Worm (Caenorhabditis elegans) whole organism, L4/young adult: ENCODE data around the gene T22B2.2.
A peak's percentile ranks its signal among the peaks of the same experiment; 100 is the strongest.

Source experiments
- W03F9.2 ChIP-seq: fragments of 150-350 bp; optimal IDR thresholded peaks from 2 replicates; lab custom pipeline; 2014; ENCODE audit warnings: missing biosample characterization, missing genetic modification characterization
- dao-5 ChIP-seq: sonication (generic microtip); optimal IDR thresholded peaks from 2 replicates; lab custom pipeline; 2016; ENCODE audit warnings: missing genotype, missing genetic modification characterization, moderate library complexity, missing compliant biosample characterization
- him-1 ChIP-seq: sonication (generic microtip); optimal IDR thresholded peaks from 2 replicates; lab custom pipeline; 2016; ENCODE audit warnings: missing genotype, missing genetic modification reagents, missing genetic modification characterization, missing compliant biosample characterization

Gene T22B2.2

DNA sequence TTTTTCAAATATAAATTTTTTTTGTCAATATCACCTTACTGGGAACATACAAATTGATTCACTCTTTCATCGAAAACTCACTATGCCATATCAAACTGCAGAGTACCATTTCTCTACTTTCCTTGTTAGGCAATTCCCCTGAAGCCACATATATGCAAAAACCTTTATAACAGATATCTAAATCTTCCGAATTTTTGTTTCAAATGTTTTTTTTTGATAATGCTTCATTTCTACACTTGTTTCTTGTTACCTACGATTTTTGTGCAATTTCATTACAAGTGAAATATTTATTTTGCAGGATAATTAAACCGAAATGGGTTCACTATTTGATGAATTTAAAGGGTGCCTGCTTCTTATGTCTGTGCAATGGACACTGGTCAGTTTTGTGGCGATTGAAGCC is at the start of gene T22B2.2:
TSS of gene T22B2.2 (plus strand) at position 301 of the 400 bp plus-strand sequence.
- TF ChIP-seq him-1 (no peak), W03F9.2 (tag; lab: Kevin White, UChicago) (no peak), dao-5 (tag; lab: Kevin White, UChicago) (no peak)

DNA sequence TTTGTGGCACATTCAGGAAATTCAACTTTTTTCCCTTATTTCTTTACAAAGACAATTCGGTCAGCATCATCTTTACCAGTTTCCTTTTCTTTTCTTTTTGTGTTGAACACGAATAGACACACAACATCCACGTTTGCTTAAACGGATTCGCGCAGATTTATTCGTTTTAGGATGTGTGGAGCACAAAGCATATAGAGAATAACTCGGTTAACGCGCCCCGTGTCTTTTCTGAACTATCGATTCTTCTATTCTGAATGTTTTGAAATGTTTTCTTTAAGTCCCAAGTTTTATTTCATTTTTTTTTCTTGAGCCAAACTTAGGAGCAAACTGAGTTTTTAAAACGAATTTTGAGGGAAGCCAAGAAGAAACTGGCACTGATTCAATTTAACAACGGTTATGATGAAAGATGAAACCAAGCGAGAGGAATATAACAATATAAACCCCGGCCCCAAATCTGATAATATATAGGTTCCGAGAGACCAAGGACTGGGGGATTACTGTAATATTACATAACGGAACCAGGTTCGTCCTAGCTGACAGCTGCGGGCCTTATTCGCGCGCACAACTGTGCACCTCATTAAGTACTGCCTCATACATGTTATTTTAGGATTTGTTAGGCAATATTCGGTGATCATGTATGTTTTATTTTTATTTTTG is 48.5 kb upstream of the T22B2.2 start:
- TF ChIP-seq him-1 (no peak), dao-5 (tag; lab: Kevin White, UChicago) (no peak), W03F9.2 (tag; lab: Kevin White, UChicago) (no peak)

DNA sequence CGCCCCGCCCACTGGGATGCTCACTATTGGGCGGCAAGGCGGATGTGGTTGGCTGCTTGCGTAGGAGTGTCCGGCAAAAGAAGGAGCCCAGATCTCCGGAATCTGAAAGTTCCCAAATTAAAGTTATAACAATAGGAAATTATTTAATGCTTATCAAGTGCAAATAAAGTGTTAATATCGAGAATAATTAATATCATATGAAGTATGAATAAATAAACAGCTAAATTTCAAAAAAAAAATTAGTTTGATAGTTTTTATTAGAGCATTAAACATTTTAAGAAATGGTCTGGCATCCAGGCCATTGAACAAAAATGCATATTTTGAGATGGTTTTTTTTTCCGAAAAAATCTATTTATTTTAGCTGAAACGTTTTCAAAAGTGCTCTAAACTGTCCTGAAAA is 46.8 kb upstream of the T22B2.2 start, which contains the start of gene lim-4:
TSS of gene lim-4 (minus strand) at position 101 of the 400 bp plus-strand sequence.
- TF ChIP-seq him-1: no peak
- TF ChIP-seq W03F9.2 (tag; lab: Kevin White, UChicago): no peak
- TF ChIP-seq dao-5 (tag; lab: Kevin White, UChicago): no peak

- TF ChIP-seq dao-5 (tag; lab: Kevin White, UChicago): no peak
- no peak for TF ChIP-seq him-1
- TF ChIP-seq W03F9.2 (tag; lab: Kevin White, UChicago): no peak
Measured at ce11 chrX:3875714-3876113, 44.5 kb upstream of the T22B2.2 start.

DNA sequence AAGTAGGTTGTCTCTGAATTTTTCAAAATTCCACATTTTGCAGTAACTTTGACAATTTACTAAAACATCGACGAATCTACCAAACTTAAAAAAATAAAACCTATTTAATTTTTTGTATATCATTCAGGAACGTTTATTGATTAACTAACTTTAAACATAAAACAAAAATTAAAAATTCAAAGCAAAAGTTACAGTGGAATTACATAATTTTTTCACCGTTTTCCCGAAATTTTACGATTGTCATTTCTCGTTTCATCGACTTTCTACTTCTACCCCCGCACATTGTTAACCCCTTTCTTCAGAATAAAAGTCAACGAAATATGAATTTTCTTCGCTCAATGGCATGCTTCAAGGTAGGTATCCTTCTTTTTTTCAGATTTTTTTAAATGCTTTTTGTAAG is 42.0 kb upstream of the T22B2.2 start, which contains the start of gene F47F2.1:
TSS of gene F47F2.1 (plus strand) at position 301 of the 400 bp plus-strand sequence.
- TF ChIP-seq W03F9.2 (tag; lab: Kevin White, UChicago): no peak
- no peak for TF ChIP-seq him-1

- TF ChIP-seq dao-5 (tag; lab: Kevin White, UChicago) (no peak), him-1 (no peak), W03F9.2 (tag; lab: Kevin White, UChicago) (no peak)
Measured at ce11 chrX:3887595-3887994, 32.6 kb upstream of the T22B2.2 start.

DNA sequence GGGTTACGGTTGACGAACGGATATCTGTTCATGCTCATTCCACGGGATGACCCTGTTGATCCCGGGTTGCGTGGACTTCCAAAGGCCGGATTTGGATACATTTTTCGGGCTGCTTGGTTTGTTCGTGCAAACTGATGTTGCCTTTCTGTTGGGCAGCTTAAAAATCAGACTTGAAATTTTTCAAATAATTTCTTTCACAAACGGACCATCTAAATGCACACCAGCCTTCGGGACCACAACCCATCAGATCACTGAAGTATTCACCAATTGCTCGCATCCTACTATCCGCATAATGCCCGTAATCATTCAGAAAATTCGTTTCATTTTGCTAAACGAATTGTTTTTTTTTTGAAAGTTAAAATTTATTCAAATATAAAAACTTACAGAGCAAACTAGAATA is 24.6 kb upstream of the T22B2.2 start, which contains the start of gene F47F2.3:
TSS of gene F47F2.3 (minus strand) at position 101 of the 400 bp plus-strand sequence.
- TF ChIP-seq him-1: no peak
- TF ChIP-seq dao-5 (tag; lab: Kevin White, UChicago): no peak
- TF ChIP-seq W03F9.2 (tag; lab: Kevin White, UChicago): no peak

ce11 chrX:3898255-3899177 is 21.7 kb upstream of the T22B2.2 start:
- no peak for TF ChIP-seq dao-5 (tag; lab: Kevin White, UChicago)
- peak; percentile 8 for TF ChIP-seq him-1

DNA sequence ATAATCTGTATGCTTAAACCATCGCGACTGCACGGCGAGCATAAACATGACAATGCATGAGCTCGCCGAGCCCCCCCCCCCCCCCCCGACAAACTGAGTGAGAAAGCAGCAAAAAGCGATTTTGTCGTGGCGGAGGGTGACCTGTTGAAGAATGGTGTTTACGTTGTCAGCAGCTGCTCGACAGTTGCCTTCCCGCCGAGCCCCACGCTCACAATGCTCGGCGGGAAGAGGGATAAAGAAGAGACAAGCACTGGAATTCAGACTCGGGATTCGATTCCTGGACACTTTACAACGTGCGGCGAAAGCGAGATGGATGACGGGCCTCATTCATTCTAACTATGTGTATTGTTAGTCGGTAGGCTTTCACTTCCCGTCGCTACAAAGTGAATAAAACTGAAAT is 19.5 kb upstream of the T22B2.2 start:
- TF ChIP-seq dao-5 (tag; lab: Kevin White, UChicago) (no peak), him-1 (no peak), W03F9.2 (tag; lab: Kevin White, UChicago) (no peak)

DNA sequence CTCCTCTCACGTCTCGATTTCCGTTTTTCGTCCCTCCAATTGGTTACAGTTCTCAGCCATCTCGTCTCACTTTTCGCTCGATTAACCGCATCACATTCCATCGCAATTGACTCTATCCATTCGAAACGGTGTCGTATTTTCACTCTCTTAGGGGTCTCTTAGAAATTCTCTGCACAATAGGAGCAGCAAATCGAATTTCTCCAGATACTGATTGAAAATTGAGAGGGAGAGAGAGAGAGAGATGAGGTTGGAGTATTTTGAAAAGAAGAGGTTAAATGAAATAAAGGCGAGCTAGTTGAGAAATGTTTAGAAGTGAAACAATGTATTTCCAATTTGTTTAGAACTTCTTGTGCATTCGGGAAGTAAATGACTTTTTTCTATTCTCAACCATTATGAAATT is 18.8 kb upstream of the T22B2.2 start:
- TF ChIP-seq W03F9.2 (tag; lab: Kevin White, UChicago) (no peak), dao-5 (tag; lab: Kevin White, UChicago) (no peak), him-1 (no peak)

DNA sequence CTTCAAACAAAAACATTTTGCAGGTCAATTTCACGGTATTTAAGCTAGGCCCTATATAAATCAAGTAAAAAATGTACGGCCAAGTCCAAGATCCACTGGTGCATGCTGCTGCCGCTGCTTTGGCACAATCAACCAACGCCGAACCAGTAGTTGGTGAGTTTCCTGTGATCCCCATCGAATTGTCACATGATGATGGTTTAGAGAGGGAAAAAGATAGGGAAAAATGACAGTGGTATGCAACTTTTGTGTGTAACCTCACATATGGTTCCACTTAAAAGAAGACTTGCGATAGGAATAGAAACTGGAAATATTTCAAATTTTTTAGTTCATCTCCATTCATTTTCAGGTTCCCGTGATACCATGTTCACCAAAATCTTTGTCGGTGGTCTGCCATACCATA is 15.6 kb upstream of the T22B2.2 start, which contains the start of gene sup-12:
TSS of gene sup-12 (plus strand) at position 17 of the 400 bp plus-strand sequence.
- no peak for TF ChIP-seq him-1
- no peak for TF ChIP-seq dao-5 (tag; lab: Kevin White, UChicago)
- TF ChIP-seq W03F9.2 (tag; lab: Kevin White, UChicago): no peak

DNA sequence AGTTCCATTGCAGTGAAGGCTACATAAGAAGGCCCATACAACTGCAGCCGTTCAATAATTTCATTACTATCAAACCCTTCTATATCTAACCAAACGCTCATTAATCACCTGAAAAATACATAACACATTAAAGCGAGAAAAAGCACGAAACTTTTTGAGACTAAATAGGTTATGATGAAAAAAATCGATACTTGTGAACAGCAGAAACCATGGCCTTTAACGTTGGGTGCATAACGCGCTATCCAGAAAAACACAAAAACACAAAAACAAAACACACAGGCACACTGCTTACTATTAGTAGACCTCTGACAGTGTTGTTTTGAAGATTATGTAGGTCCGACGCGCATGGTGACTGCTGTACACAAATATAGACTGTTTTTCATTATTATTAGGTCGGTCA is 8.9 kb upstream of the T22B2.2 start, which contains the start of gene T22B2.5:
TSS of gene T22B2.5 (minus strand) at position 101 of the 400 bp plus-strand sequence.
- TF ChIP-seq dao-5 (tag; lab: Kevin White, UChicago) (no peak), him-1 (no peak), W03F9.2 (tag; lab: Kevin White, UChicago) (no peak)

DNA sequence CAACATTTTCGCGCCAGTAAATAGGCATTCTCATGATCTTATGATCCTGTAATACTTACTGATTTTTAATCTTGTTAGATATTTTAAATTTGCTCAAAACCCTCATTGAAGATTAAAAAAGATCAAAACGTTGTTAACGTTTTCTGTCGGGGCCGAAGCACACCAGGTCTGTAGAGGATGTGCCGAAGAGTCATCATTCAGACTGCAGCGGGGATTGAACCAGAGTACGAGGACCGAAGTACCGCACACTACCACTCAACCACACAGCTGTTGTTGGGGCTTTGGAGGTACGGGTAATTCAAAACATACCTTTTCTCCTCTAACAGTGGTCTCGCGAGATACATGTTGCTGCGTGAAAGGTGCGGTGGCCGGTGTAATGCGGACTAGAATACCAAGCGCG is 5.9 kb upstream of the T22B2.2 start:
- TF ChIP-seq dao-5 (tag; lab: Kevin White, UChicago) (no peak), W03F9.2 (tag; lab: Kevin White, UChicago) (no peak), him-1 (no peak)

DNA sequence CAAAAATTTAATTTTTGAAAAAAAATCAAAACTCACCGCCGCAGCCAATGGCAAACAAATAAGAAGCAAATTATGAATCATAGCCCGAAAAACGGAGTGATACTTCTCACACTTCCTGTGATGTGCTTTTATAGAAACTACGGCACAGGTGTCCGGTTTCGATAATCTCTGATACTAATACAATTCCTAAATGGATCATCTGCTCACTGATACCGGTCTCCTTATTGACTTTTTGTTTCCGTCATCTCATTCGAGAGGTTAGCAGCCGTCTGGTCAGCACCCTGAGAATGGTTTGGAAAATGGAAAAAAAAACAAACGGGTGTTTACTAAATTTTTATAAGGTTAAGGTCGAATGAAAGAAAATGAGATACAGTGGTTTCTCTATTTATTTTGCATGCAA is 4.5 kb upstream of the T22B2.2 start, which contains the start of gene idpp-9:
TSS of gene idpp-9 (minus strand) at position 101 of the 400 bp plus-strand sequence.
- no peak for TF ChIP-seq W03F9.2 (tag; lab: Kevin White, UChicago)
- no peak for TF ChIP-seq him-1
- no peak for TF ChIP-seq dao-5 (tag; lab: Kevin White, UChicago)
